Worm (Caenorhabditis elegans) whole organism, L2 larva: Measurements from ENCODE around the gene R53.8.

Experiments used
- R02D3.7 ChIP-seq: fragments of 150-350 bp; optimal IDR thresholded peaks from 2 replicates; lab custom pipeline; 2014; ENCODE audit warnings: missing biosample characterization, missing genetic modification characterization
- aly-2 ChIP-seq: fragments of 150-350 bp; optimal IDR thresholded peaks from 2 replicates; lab custom pipeline; 2014; ENCODE audit warnings: missing biosample characterization, missing genetic modification characterization
- elt-1 ChIP-seq: fragments of 150-350 bp; optimal IDR thresholded peaks from 2 replicates; lab custom pipeline; 2014; ENCODE audit warnings: missing biosample characterization, missing genetic modification characterization
- elt-3 ChIP-seq: sonication (generic microtip); optimal IDR thresholded peaks from 2 replicates; lab custom pipeline; 2017; ENCODE audit warnings: missing biosample characterization, missing genetic modification characterization
- gmeb-1 ChIP-seq: fragments of 150-350 bp; optimal IDR thresholded peaks from 2 replicates; lab custom pipeline; 2014; ENCODE audit warnings: missing biosample characterization, missing genetic modification characterization
- lin-11 ChIP-seq: fragments of 150-350 bp; sonication (generic microtip); optimal IDR thresholded peaks from 2 replicates; lab custom pipeline; 2014; ENCODE audit warnings: missing biosample characterization, missing genetic modification characterization, inconsistent platforms, mixed read lengths
- mab-5 ChIP-seq: fragments of 150-350 bp; optimal IDR thresholded peaks from 2 replicates; lab custom pipeline; 2014; ENCODE audit warnings: missing biosample characterization, missing genetic modification characterization
- mdl-1 ChIP-seq, 2 experiments: fragments of 150-350 bp in 1 of 2; sonication (generic microtip) in 1 of 2; optimal IDR thresholded peaks; 2 replicates each; lab custom pipeline; 2017; ENCODE audit warnings: missing biosample characterization in 2 of 2, missing genetic modification characterization in 2 of 2
- nhr-25 ChIP-seq: fragments of 150-350 bp; sonication (generic microtip); optimal IDR thresholded peaks from 3 replicates; lab custom pipeline; 2014; ENCODE audit warnings: missing biosample characterization, missing genetic modification characterization
- nhr-77 ChIP-seq: fragments of 150-350 bp; optimal IDR thresholded peaks from 2 replicates; lab custom pipeline; 2014; ENCODE audit warnings: missing biosample characterization, missing genetic modification characterization
- sma-9 ChIP-seq, 2 experiments: fragments of 150-350 bp in 1 of 2; sonication (generic microtip) in 1 of 2; optimal IDR thresholded peaks; 2 replicates each; lab custom pipeline; 2014 to 2016; ENCODE audit warnings: missing genetic modification characterization in 2 of 2, mild to moderate bottlenecking in 1 of 2, missing biosample characterization in 1 of 2, missing compliant biosample characterization in 1 of 2, missing genetic modification reagents in 1 of 2, moderate library complexity in 1 of 2
- unc-62 ChIP-seq: fragments of 150-350 bp; optimal IDR thresholded peaks from 2 replicates; lab custom pipeline; 2014; ENCODE audit warnings: missing biosample characterization, missing genetic modification reagents, missing genetic modification characterization
- ztf-1 ChIP-seq: fragments of 200-800 bp; sonication (Bioruptor generic); conservative IDR thresholded peaks from 2 replicates; pipeline ENCODE4 v1.3.6; 2022; ENCODE audit warnings: missing genetic modification characterization, missing compliant biosample characterization

DNA sequence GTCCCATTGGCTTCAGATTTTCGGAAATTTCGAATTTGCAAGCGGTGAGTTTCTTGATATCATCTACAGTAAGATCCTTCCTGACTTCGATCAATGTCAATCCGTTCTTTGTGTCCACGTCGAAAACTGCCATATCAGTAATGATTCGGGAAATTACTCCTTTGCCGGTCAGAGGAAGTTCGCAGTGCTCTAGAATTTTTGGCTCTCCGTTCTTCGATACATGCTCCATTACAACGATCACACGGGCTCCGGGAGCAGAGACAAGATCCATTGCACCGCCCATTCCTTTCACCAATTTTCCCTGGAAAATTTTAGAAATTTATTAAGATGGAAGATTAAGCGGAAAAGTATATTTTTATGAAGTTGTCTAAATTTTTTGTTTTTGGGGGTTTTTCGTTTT, 41.9 kb upstream of the R53.8 start:
- TF ChIP-seq elt-3 (tag; lab: Kevin White, UChicago), result no peak
- TF ChIP-seq unc-62 (GFP tag; lab: Kevin White, UChicago), result no peak
- TF ChIP-seq mab-5 (tag; lab: Kevin White, UChicago), result no peak
- TF ChIP-seq elt-1, result no peak
- no peak for TF ChIP-seq nhr-25 (tag; lab: Kevin White, UChicago)
- no peak for TF ChIP-seq nhr-77 (tag; lab: Kevin White, UChicago)
- TF ChIP-seq mdl-1 (tag; optimal IDR thresholded peaks at IDR 0.05; lab: Kevin White, UChicago), result no peak
- TF ChIP-seq lin-11 (tag; lab: Kevin White, UChicago), result no peak
- TF ChIP-seq sma-9 (GFP tag; optimal IDR thresholded peaks at IDR 0.05; lab: Kevin White, UChicago), result no peak
- no peak for TF ChIP-seq sma-9 (tag; optimal IDR thresholded peaks at IDR 0.05; lab: Kevin White, UChicago)
- no peak for TF ChIP-seq gmeb-1 (tag; lab: Kevin White, UChicago)
- TF ChIP-seq aly-2 (tag; lab: Kevin White, UChicago), result no peak
- TF ChIP-seq R02D3.7 (tag; lab: Kevin White, UChicago), result no peak
- no peak for TF ChIP-seq ztf-1
